Fruit fly (Drosophila melanogaster) whole organism, embryonic: Measurements from ENCODE around the gene dec.

ENCODE experiments used
- Ada2b ChIP-seq: fragments of 200-800 bp; sonication (Bioruptor generic); IDR thresholded peaks from 2 replicates; pipeline ENCODE4 v1.3.6; 2022; ENCODE audit warnings: missing biosample characterization, missing genetic modification characterization
- Adf1 ChIP-seq: fragments of 200-800 bp; sonication (Bioruptor generic); IDR thresholded peaks from 2 replicates; pipeline ENCODE4 v1.3.6; 2022; ENCODE audit warnings: missing biosample characterization, missing genetic modification characterization
- Aef1 ChIP-seq: fragments of 200-800 bp; sonication (Bioruptor generic); IDR thresholded peaks from 3 replicates; pipeline ENCODE4 v1.3.6; 2022; ENCODE audit warnings: missing biosample characterization, missing genetic modification characterization
- Antp ChIP-seq: fragments of 200-800 bp; sonication (Bioruptor generic); optimal IDR thresholded peaks from 3 replicates; lab custom pipeline; 2016; ENCODE audit warnings: missing biosample characterization, missing genetic modification characterization
- B-H2 ChIP-seq: fragments of 200-800 bp; sonication (Bioruptor generic); optimal IDR thresholded peaks from 2 replicates; lab custom pipeline; 2018; ENCODE audit warnings: missing biosample characterization, mild to moderate bottlenecking, missing genetic modification characterization
- Bgb ChIP-seq: fragments of 200-800 bp; sonication (Bioruptor generic); IDR thresholded peaks from 2 replicates; pipeline ENCODE4 v1.3.6; 2022; ENCODE audit warnings: missing biosample characterization, missing genetic modification characterization; ENCODE audit not compliant: partially characterized antibody
- C15 ChIP-seq: fragments of 200-800 bp; sonication (Bioruptor generic); IDR thresholded peaks from 3 replicates; pipeline ENCODE4 v1.3.6; 2022; ENCODE audit warnings: missing biosample characterization, missing genetic modification characterization
- CG10209 ChIP-seq: fragments of 200-800 bp; sonication (Bioruptor generic); optimal IDR thresholded peaks from 3 replicates; lab custom pipeline; 2017; ENCODE audit warnings: missing biosample characterization, mild to moderate bottlenecking, missing genetic modification characterization, missing genetic modification reagents
- CG14441 ChIP-seq: fragments of 200-800 bp; sonication (Bioruptor generic); IDR thresholded peaks from 2 replicates; pipeline ENCODE4 v1.3.6; 2022; ENCODE audit warnings: missing biosample characterization, missing genetic modification characterization
- CG15514 ChIP-seq: fragments of 200-800 bp; sonication (Bioruptor generic); optimal IDR thresholded peaks from 3 replicates; lab custom pipeline; 2017; ENCODE audit warnings: missing biosample characterization, missing genetic modification characterization, mild to moderate bottlenecking, moderate library complexity, missing genetic modification reagents
- CG1602 ChIP-seq: fragments of 200-800 bp; sonication (Bioruptor generic); optimal IDR thresholded peaks from 3 replicates; lab custom pipeline; 2016; ENCODE audit warnings: missing biosample characterization, missing genetic modification characterization
- CG1792 ChIP-seq: fragments of 200-800 bp; sonication (Bioruptor generic); optimal IDR thresholded peaks from 2 replicates; lab custom pipeline; 2016; ENCODE audit warnings: missing biosample characterization, missing genetic modification characterization
- CG18011 ChIP-seq: fragments of 200-800 bp; sonication (Bioruptor generic); optimal IDR thresholded peaks from 2 replicates; lab custom pipeline; 2017; ENCODE audit warnings: missing biosample characterization, missing genetic modification characterization, mild to moderate bottlenecking, moderate library complexity, missing genotype
- CG3281 ChIP-seq: fragments of 200-800 bp; sonication (Bioruptor generic); optimal IDR thresholded peaks from 3 replicates; lab custom pipeline; 2017; ENCODE audit warnings: missing biosample characterization, mild to moderate bottlenecking, missing genetic modification characterization
- CG3726 ChIP-seq: fragments of 200-800 bp; sonication (Bioruptor generic); IDR thresholded peaks from 3 replicates; pipeline ENCODE4, ENCODE4 v1.3.6; 2022; ENCODE audit warnings: missing biosample characterization, missing genetic modification characterization
- CG3847 ChIP-seq: fragments of 200-800 bp; sonication (Bioruptor generic); IDR thresholded peaks from 2 replicates; pipeline ENCODE4 v1.3.6; 2022; ENCODE audit warnings: missing biosample characterization, missing genetic modification characterization
- CG4424 ChIP-seq: fragments of 200-800 bp; sonication (Bioruptor generic); optimal IDR thresholded peaks from 3 replicates; lab custom pipeline; 2016; ENCODE audit warnings: missing biosample characterization, missing genetic modification characterization
- CG7357 ChIP-seq: fragments of 200-800 bp; sonication (Bioruptor generic); IDR thresholded peaks from 3 replicates; pipeline ENCODE4 v1.3.6; 2022; ENCODE audit warnings: missing biosample characterization, missing genetic modification characterization
- CG7987 ChIP-seq: fragments of 200-800 bp; sonication (Bioruptor generic); optimal IDR thresholded peaks from 2 replicates; lab custom pipeline; 2018; ENCODE audit warnings: missing biosample characterization, mild to moderate bottlenecking, missing genetic modification characterization, moderate library complexity
- CG9797 ChIP-seq: fragments of 200-800 bp; sonication (Bioruptor generic); optimal IDR thresholded peaks from 3 replicates; lab custom pipeline; 2018; ENCODE audit warnings: missing biosample characterization, mild to moderate bottlenecking, missing genetic modification characterization
- CG9817 ChIP-seq: fragments of 200-800 bp; sonication (Bioruptor generic); optimal IDR thresholded peaks from 2 replicates; lab custom pipeline; 2018; ENCODE audit warnings: missing biosample characterization, mild to moderate bottlenecking, missing genetic modification characterization, moderate library complexity
- Camta ChIP-seq: fragments of 200-800 bp; sonication (Bioruptor generic); optimal IDR thresholded peaks from 2 replicates; lab custom pipeline; 2016; ENCODE audit warnings: missing biosample characterization, missing genetic modification characterization
- D19B ChIP-seq: fragments of 200-800 bp; sonication (Bioruptor generic); optimal IDR thresholded peaks from 2 replicates; lab custom pipeline; 2017; ENCODE audit warnings: missing biosample characterization, mild to moderate bottlenecking, missing genetic modification characterization
- Dek ChIP-seq: fragments of 200-800 bp; sonication (Bioruptor generic); optimal IDR thresholded peaks from 3 replicates; lab custom pipeline; 2019; ENCODE audit warnings: missing biosample characterization, mild to moderate bottlenecking, missing genetic modification characterization, moderate library complexity
- Dref ChIP-seq: fragments of 200-800 bp; sonication (Bioruptor generic); IDR thresholded peaks from 2 replicates; pipeline ENCODE4 v1.3.6; 2022; ENCODE audit warnings: missing biosample characterization, missing genetic modification characterization
- MBD-R2 ChIP-seq: fragments of 200-800 bp; sonication (Bioruptor generic); IDR thresholded peaks from 2 replicates; pipeline ENCODE4 v1.3.6; 2022; ENCODE audit warnings: missing biosample characterization, missing genetic modification characterization
- Mes4 ChIP-seq: fragments of 200-800 bp; sonication (Bioruptor generic); optimal IDR thresholded peaks from 2 replicates; lab custom pipeline; 2016; ENCODE audit warnings: missing biosample characterization, missing genetic modification characterization
- al ChIP-seq: fragments of 200-800 bp; sonication (Bioruptor generic); IDR thresholded peaks from 2 replicates; pipeline ENCODE4 v1.3.6; 2022; ENCODE audit warnings: missing biosample characterization, missing genetic modification characterization
- cg ChIP-seq: fragments of 200-800 bp; sonication (Bioruptor generic); optimal IDR thresholded peaks from 3 replicates; lab custom pipeline; 2019; ENCODE audit warnings: missing biosample characterization, mild to moderate bottlenecking, missing genetic modification characterization, moderate library complexity
- croc ChIP-seq: fragments of 200-800 bp; sonication (Bioruptor generic); conservative IDR thresholded peaks from 3 replicates; pipeline ENCODE4 v1.3.6; 2022; ENCODE audit warnings: missing biosample characterization, missing genetic modification characterization
- dmrt11E ChIP-seq: fragments of 200-800 bp; sonication (Bioruptor generic); optimal IDR thresholded peaks from 3 replicates; lab custom pipeline; 2018; ENCODE audit warnings: missing biosample characterization, mild to moderate bottlenecking, missing genetic modification characterization, moderate library complexity
- dysf ChIP-seq: fragments of 200-800 bp; sonication (Bioruptor generic); IDR thresholded peaks from 3 replicates; pipeline ENCODE4 v1.3.6; 2022; ENCODE audit warnings: missing biosample characterization, missing genetic modification characterization
- gce ChIP-seq: fragments of 200-800 bp; sonication (Bioruptor generic); IDR thresholded peaks from 3 replicates; pipeline ENCODE4 v1.3.6; 2022; ENCODE audit warnings: missing biosample characterization, missing genetic modification characterization
- grau ChIP-seq: fragments of 200-800 bp; optimal IDR thresholded peaks from 3 replicates; lab custom pipeline; 2019; ENCODE audit warnings: missing biosample characterization, mild to moderate bottlenecking, missing genetic modification characterization, moderate library complexity
- grn ChIP-seq: fragments of 200-800 bp; sonication (Bioruptor generic); optimal IDR thresholded peaks from 3 replicates; lab custom pipeline; 2017; ENCODE audit warnings: missing biosample characterization, missing genetic modification characterization
- inv ChIP-seq: fragments of 200-800 bp; sonication (Bioruptor generic); IDR thresholded peaks from 2 replicates; pipeline ENCODE4 v1.3.6; 2022; ENCODE audit warnings: missing biosample characterization, missing genetic modification characterization; ENCODE audit not compliant: partially characterized antibody
- lilli ChIP-seq: fragments of 200-800 bp; sonication (Bioruptor generic); optimal IDR thresholded peaks from 3 replicates; lab custom pipeline; 2016; ENCODE audit warnings: missing biosample characterization, missing genetic modification characterization
- nmo ChIP-seq: fragments of 200-800 bp; sonication (Bioruptor generic); optimal IDR thresholded peaks from 2 replicates; lab custom pipeline; 2018; ENCODE audit warnings: missing biosample characterization, mild to moderate bottlenecking, missing genetic modification characterization, moderate library complexity
- pnt ChIP-seq: fragments of 200-800 bp; sonication (Bioruptor generic); optimal IDR thresholded peaks from 3 replicates; lab custom pipeline; 2016; ENCODE audit warnings: missing biosample characterization, missing genetic modification characterization
- pros ChIP-seq: fragments of 200-800 bp; sonication (Bioruptor generic); optimal IDR thresholded peaks from 3 replicates; lab custom pipeline; 2019; ENCODE audit warnings: missing biosample characterization, mild to moderate bottlenecking, missing genetic modification characterization, moderate library complexity
- sens ChIP-seq: fragments of 200-800 bp; sonication (Bioruptor generic); peaks from one replicate; lab custom pipeline; 2016; ENCODE audit warnings: missing biosample characterization, missing genetic modification characterization
- sens-2 ChIP-seq: fragments of 200-800 bp; sonication (Bioruptor generic); IDR thresholded peaks from 2 replicates; pipeline ENCODE4 v1.3.6; 2022; ENCODE audit warnings: missing biosample characterization, missing genetic modification characterization
- seq ChIP-seq: fragments of 200-800 bp; sonication (Bioruptor generic); IDR thresholded peaks from 2 replicates; pipeline ENCODE4 v1.3.6; 2022; ENCODE audit warnings: missing biosample characterization, missing genetic modification characterization
- ssp ChIP-seq: fragments of 200-800 bp; sonication (Bioruptor generic); IDR thresholded peaks from 2 replicates; pipeline ENCODE4 v1.3.6; 2022; ENCODE audit warnings: missing biosample characterization, missing genetic modification characterization
- ttk ChIP-seq: fragments of 200-800 bp; sonication (Bioruptor generic); IDR thresholded peaks from 2 replicates; pipeline ENCODE4 v2.1.2; 2022; ENCODE audit warnings: missing biosample characterization, missing genetic modification characterization
- twi ChIP-seq: fragments of 200-800 bp; optimal IDR thresholded peaks from 2 replicates; lab custom pipeline; 2019; ENCODE audit warnings: missing biosample characterization, mild to moderate bottlenecking, missing genetic modification characterization, moderate library complexity
- tx ChIP-seq: fragments of 200-800 bp; sonication (Bioruptor generic); optimal IDR thresholded peaks from 2 replicates; lab custom pipeline; 2016; ENCODE audit warnings: missing biosample characterization, missing genetic modification characterization
- vnd ChIP-seq: fragments of 200-800 bp; sonication (Bioruptor generic); IDR thresholded peaks from 3 replicates; pipeline ENCODE4 v1.3.6; 2022; ENCODE audit warnings: missing biosample characterization, missing genetic modification characterization; ENCODE audit not compliant: partially characterized antibody

Gene dec

dm6 chrX:7909482-7909881, 36.5 kb upstream of the dec start (continued):
- TF ChIP-seq CG9817 (tag; lab: Kevin White, UChicago) (no peak), CG14441 (GFP tag; lab: Robert Waterston, UW) (peak; percentile 65), CG3726 (no peak), Antp (GFP tag; lab: Kevin White, UChicago) (no peak), Camta (GFP tag; lab: Kevin White, UChicago) (no peak), al (no peak), D19B (GFP tag; lab: Kevin White, UChicago) (no peak), ssp (GFP tag; lab: Robert Waterston, UW) (no peak), CG3281 (GFP tag; lab: Kevin White, UChicago) (peak; percentile 14), pros (GFP tag; lab: Kevin White, UChicago) (no peak), Mes4 (GFP tag; lab: Kevin White, UChicago) (no peak), dmrt11E (tag; lab: Kevin White, UChicago) (no peak), sens-2 (GFP tag; lab: Robert Waterston, UW) (no peak), C15 (no peak), MBD-R2 (GFP tag; lab: Robert Waterston, UW) (no peak), Aef1 (GFP tag; lab: Robert Waterston, UW) (no peak), nmo (GFP tag; lab: Kevin White, UChicago) (peak; percentile 17), Ada2b (GFP tag; lab: Robert Waterston, UW) (peak; percentile 51; the same call in 1 of the 2 replicates), Dek (tag; lab: Kevin White, UChicago) (no peak), Bgb (no peak), CG15514 (peak; percentile 32), seq (GFP tag; lab: Robert Waterston, UW) (peak; percentile 37; the same call in 1 of the 2 replicates), CG1602 (no peak), inv (GFP tag; lab: Robert Waterston, UW) (no peak), CG7987 (no peak), Dref (GFP tag; lab: Robert Waterston, UW) (no peak), grn (GFP tag; lab: Kevin White, UChicago) (no peak)
- TF ChIP-seq, all 482 proteins: peak for 73

dm6 chrX:7909069-7909389, 36.0 kb upstream of the dec start:
- TF ChIP-seq Adf1 (GFP tag; lab: Robert Waterston, UW) (peak; percentile 5), Dref (GFP tag; lab: Robert Waterston, UW) (0 out of 2 replicates have a peak, but pooled peaks have one; percentile 1), cg (GFP tag; lab: Kevin White, UChicago) (no peak), ttk (GFP tag; lab: Robert Waterston, UW) (no peak)

- TF ChIP-seq CG15514: peak; percentile 84
- peak; percentile 97 for TF ChIP-seq sens
- peak; percentile 93 for TF ChIP-seq dysf (GFP tag; lab: Robert Waterston, UW)
- peak; percentile 90 for TF ChIP-seq B-H2 (GFP tag; lab: Kevin White, UChicago)
- TF ChIP-seq CG9797 (GFP tag; lab: Kevin White, UChicago): peak; percentile 22
- TF ChIP-seq croc (GFP tag; lab: Robert Waterston, UW): peak; percentile 75
- peak; percentile 73 for TF ChIP-seq pnt (GFP tag; lab: Kevin White, UChicago)
- TF ChIP-seq gce (GFP tag; lab: Robert Waterston, UW): peak; percentile 75; the same call in 1 of the 3 replicates
- TF ChIP-seq CG4424 (GFP tag; lab: Kevin White, UChicago): peak; percentile 86
- TF ChIP-seq CG3847 (GFP tag; lab: Robert Waterston, UW): peak; percentile 88
- TF ChIP-seq CG1792: peak; percentile 90
- peak; percentile 78 for TF ChIP-seq twi
- TF ChIP-seq CG18011 (GFP tag; lab: Kevin White, UChicago): peak; percentile 71
- peak; percentile 79 for TF ChIP-seq CG7357
- TF ChIP-seq CG10209 (GFP tag; lab: Kevin White, UChicago): peak; percentile 89
- TF ChIP-seq lilli (GFP tag; lab: Kevin White, UChicago): peak; percentile 92
- TF ChIP-seq vnd (GFP tag; lab: Robert Waterston, UW): no peak; the same call in 2 of the 3 replicates
- peak; percentile 86 for TF ChIP-seq tx (GFP tag; lab: Kevin White, UChicago)
- TF ChIP-seq grau (tag; lab: Kevin White, UChicago): peak; percentile 92
Measured at dm6 chrX:7908239-7909068, 35.4 kb upstream of the dec start, which contains the start of the genes dpr14 and spidey. dpr14 (minus strand) TSS chrX:7908286. spidey (plus strand) TSS chrX:7908931.
